Fruit fly (Drosophila melanogaster): ENCODE data around the gene Gmap.

Gmap gene

DNA sequence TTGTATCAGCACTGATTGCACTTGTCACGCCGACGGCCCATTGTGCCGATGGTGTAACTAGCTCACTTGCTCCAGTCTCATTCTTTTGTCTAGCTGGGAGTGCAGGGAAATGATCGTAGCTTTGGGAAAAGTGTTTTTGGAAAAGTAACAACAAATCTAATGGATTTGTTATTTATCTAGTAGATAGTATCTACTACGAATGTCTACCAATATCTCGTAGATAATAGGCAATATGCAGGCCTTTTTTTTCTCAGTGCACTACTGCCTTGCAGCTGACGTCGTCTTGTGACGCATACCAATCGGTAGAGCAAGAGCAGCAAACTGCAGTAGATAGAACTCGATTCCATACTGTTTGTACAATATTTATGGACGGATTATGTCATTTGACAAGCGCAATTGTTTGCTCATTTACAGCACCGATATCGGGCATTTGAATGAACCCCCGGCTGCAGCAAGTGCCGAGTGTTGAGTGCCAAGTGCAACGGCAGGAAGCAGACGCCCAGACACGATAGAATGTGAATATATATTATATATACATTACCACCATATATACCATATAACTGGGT is 56.8 kb downstream of the Gmap start (continued):
- TF ChIP-seq CG6163 (GFP tag; IDR thresholded peaks at IDR 0.05) (peak; percentile 78), CG6854 (GFP tag; optimal IDR thresholded peaks at IDR 0.05) (no peak), CG8632 (GFP tag; optimal IDR thresholded peaks at IDR 0.05) (peak; percentile 32), Sox14 (GFP tag; optimal IDR thresholded peaks at IDR 0.05) (peak; percentile 61), Eip75B (GFP tag; optimal IDR thresholded peaks at IDR 0.05) (peak; percentile 45), CG4318 (GFP tag; optimal IDR thresholded peaks at IDR 0.05) (no peak), achi (GFP tag; optimal IDR thresholded peaks at IDR 0.05) (peak; percentile 55), Smox (GFP tag; optimal IDR thresholded peaks at IDR 0.05) (no peak)

- no peak for TF ChIP-seq topi (GFP tag; optimal IDR thresholded peaks at IDR 0.05)
- peak; percentile 30 for TF ChIP-seq dsx (GFP tag; optimal IDR thresholded peaks at IDR 0.05; ENCODE audit: poor library complexity, severe bottlenecking)
- TF ChIP-seq Ets96B (tag; optimal IDR thresholded peaks at IDR 0.05), result no peak
- TF ChIP-seq CG10631 (GFP tag; optimal IDR thresholded peaks at IDR 0.05), result no peak
- peak; percentile 99 for TF ChIP-seq svp (GFP tag)
- TF ChIP-seq Eip78C (GFP tag), result peak; percentile 44
- no peak for TF ChIP-seq Gug (GFP tag; IDR thresholded peaks at IDR 0.05)
- TF ChIP-seq CG6276 (GFP tag; optimal IDR thresholded peaks at IDR 0.05), result no peak
- TF ChIP-seq CG11294 (GFP tag; IDR thresholded peaks at IDR 0.05), result no peak
- TF ChIP-seq Hr4 (GFP tag; optimal IDR thresholded peaks at IDR 0.05), result no peak
These were observed 58.9 kb downstream of the Gmap start for dm6 chrX:15545467-15546197.

dm6 chrX:15549055-15549454 is 62.3 kb downstream of the Gmap start:
- TF ChIP-seq CG10631 (GFP tag; optimal IDR thresholded peaks at IDR 0.05) (peak; percentile 52), CG32006 (GFP tag; optimal IDR thresholded peaks at IDR 0.05) (peak; percentile 84), Hr38 (GFP tag; optimal IDR thresholded peaks at IDR 0.05) (no peak), CG11294 (GFP tag; IDR thresholded peaks at IDR 0.05) (peak; percentile 63; the same call in 1 of the 2 replicates), topi (GFP tag; optimal IDR thresholded peaks at IDR 0.05) (peak; percentile 67), fd59A (GFP tag; optimal IDR thresholded peaks at IDR 0.05) (peak; percentile 4), CG9139 (GFP tag; optimal IDR thresholded peaks at IDR 0.05) (no peak), CG11902 (GFP tag; optimal IDR thresholded peaks at IDR 0.05) (peak; percentile 30), CG16779 (tag; optimal IDR thresholded peaks at IDR 0.05) (peak; percentile 6), Smox (GFP tag; optimal IDR thresholded peaks at IDR 0.05) (peak; percentile 51), svp (GFP tag) (peak; percentile 80), Eip93F (GFP tag; optimal IDR thresholded peaks at IDR 0.05) (no peak), CG6808 (GFP tag; optimal IDR thresholded peaks at IDR 0.05) (no peak), CG3032 (tag; optimal IDR thresholded peaks at IDR 0.05) (peak; percentile 30), Met (GFP tag; optimal IDR thresholded peaks at IDR 0.05) (peak; percentile 70), Sox102F (GFP tag; optimal IDR thresholded peaks at IDR 0.05) (peak; percentile 57), Eip75B (GFP tag; optimal IDR thresholded peaks at IDR 0.05) (peak; percentile 52), Hr39 (GFP tag; optimal IDR thresholded peaks at IDR 0.05) (peak; percentile 64), Lpt (GFP tag; optimal IDR thresholded peaks at IDR 0.05) (peak; percentile 41), CG10669 (GFP tag; optimal IDR thresholded peaks at IDR 0.05) (peak; percentile 34), Ets96B (tag; optimal IDR thresholded peaks at IDR 0.05) (peak; percentile 10), ss (GFP tag; optimal IDR thresholded peaks at IDR 0.05) (no peak), CG8119 (GFP tag; IDR thresholded peaks at IDR 0.05) (peak; percentile 83), fkh (GFP tag; optimal IDR thresholded peaks at IDR 0.05) (peak; percentile 15), CG1621 (tag; optimal IDR thresholded peaks at IDR 0.05) (no peak), CG6792 (GFP tag; optimal IDR thresholded peaks at IDR 0.05) (peak; percentile 41), achi (GFP tag; optimal IDR thresholded peaks at IDR 0.05) (peak; percentile 60), net (GFP tag; optimal IDR thresholded peaks at IDR 0.05) (peak; percentile 61), OdsH (GFP tag; optimal IDR thresholded peaks at IDR 0.05) (peak; percentile 65), CG8319 (GFP tag; optimal IDR thresholded peaks at IDR 0.05) (peak; percentile 50), fd85E (GFP tag; optimal IDR thresholded peaks at IDR 0.05) (no peak), Gug (GFP tag; IDR thresholded peaks at IDR 0.05) (peak; percentile 74), acj6 (GFP tag; optimal IDR thresholded peaks at IDR 0.05) (peak; percentile 47), vri (GFP tag; optimal IDR thresholded peaks at IDR 0.05) (peak; percentile 14), CG4318 (GFP tag; optimal IDR thresholded peaks at IDR 0.05) (peak; percentile 72), CG15336 (GFP tag; IDR thresholded peaks at IDR 0.05) (peak; percentile 77), Eip78C (GFP tag) (peak; percentile 88), CG6163 (GFP tag; IDR thresholded peaks at IDR 0.05) (peak; percentile 74), CG31627 (GFP tag; optimal IDR thresholded peaks at IDR 0.05) (peak; percentile 72), Hr4 (GFP tag; optimal IDR thresholded peaks at IDR 0.05) (peak; percentile 76)
